Worm (Caenorhabditis elegans) whole organism, late embryonic: Measurements from ENCODE around the gene nep-6.

ENCODE experiments used
- Y22D7AL.16 ChIP-seq: sonication (generic microtip); optimal IDR thresholded peaks from 2 replicates; lab custom pipeline; 2016; ENCODE audit warnings: missing genetic modification characterization, missing compliant biosample characterization
- ceh-34 ChIP-seq: sonication (generic microtip); optimal IDR thresholded peaks from 2 replicates; lab custom pipeline; 2016; ENCODE audit warnings: mild to moderate bottlenecking, missing genetic modification characterization, missing compliant biosample characterization
- nhr-11 ChIP-seq: fragments of 150-350 bp; optimal IDR thresholded peaks from 2 replicates; lab custom pipeline; 2014; ENCODE audit warnings: missing biosample characterization, missing genetic modification characterization
- pqm-1 ChIP-seq: sonication (generic microtip); optimal IDR thresholded peaks from 2 replicates; lab custom pipeline; 2016; ENCODE audit warnings: missing genetic modification characterization, missing compliant biosample characterization
- sox-4 ChIP-seq: sonication (generic microtip); optimal IDR thresholded peaks from 2 replicates; lab custom pipeline; 2017; ENCODE audit warnings: mild to moderate bottlenecking, missing genetic modification characterization, inconsistent platforms, missing compliant biosample characterization
- unc-42 ChIP-seq: sonication (generic microtip); optimal IDR thresholded peaks from 2 replicates; lab custom pipeline; 2016; ENCODE audit warnings: missing genotype, missing genetic modification characterization, missing compliant biosample characterization
- unc-55 ChIP-seq: sonication (generic microtip); optimal IDR thresholded peaks from 2 replicates; lab custom pipeline; 2017; ENCODE audit warnings: missing biosample characterization, missing genetic modification reagents, missing genetic modification characterization

DNA sequence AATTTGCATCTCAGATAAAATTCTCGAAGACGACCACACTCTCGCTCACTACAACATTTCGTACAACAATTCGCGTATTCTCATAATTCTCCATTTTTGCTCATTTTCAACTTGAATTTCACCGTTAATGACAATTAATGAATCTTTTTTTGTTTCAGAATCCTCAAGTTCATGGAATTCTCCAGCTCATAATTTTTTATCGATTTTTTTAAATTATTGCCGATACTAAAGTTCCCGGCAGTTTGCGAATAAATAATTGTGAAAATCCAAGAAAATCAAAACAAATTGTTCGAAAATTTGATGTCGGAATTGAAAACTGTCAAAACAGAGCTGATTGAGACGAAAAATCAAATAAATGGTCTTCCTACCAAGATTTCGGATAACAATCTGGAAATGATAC lies 31.3 kb downstream of the nep-6 start, which contains the start of gene C16C8.21:
- no peak for TF ChIP-seq unc-55 (GFP tag; lab: Kevin White, UChicago)
- no peak for TF ChIP-seq sox-4 (tag; lab: Kevin White, UChicago)
- no peak for TF ChIP-seq Y22D7AL.16 (tag; lab: Kevin White, UChicago)
- TF ChIP-seq pqm-1 (tag; lab: Kevin White, UChicago) = no peak
- TF ChIP-seq unc-42 (tag; lab: Kevin White, UChicago) = no peak
- no peak for TF ChIP-seq ceh-34 (tag; lab: Kevin White, UChicago)
- no peak for TF ChIP-seq nhr-11 (tag; lab: Kevin White, UChicago)
